Fruit fly (Drosophila melanogaster): ENCODE measurements around the gene VhaM9.7-a.

dm6 chr3L:4236097-4236572 is 26.4 kb upstream of the VhaM9.7-a start, which contains the start of gene ImpL2:
- no peak for TF ChIP-seq Lpt (GFP tag; optimal IDR thresholded peaks at IDR 0.05)
- no peak for TF ChIP-seq Smox (GFP tag; optimal IDR thresholded peaks at IDR 0.05)
- TF ChIP-seq vri (GFP tag; optimal IDR thresholded peaks at IDR 0.05) = no peak
- TF ChIP-seq CG6854 (GFP tag; optimal IDR thresholded peaks at IDR 0.05) = no peak
- TF ChIP-seq CG8119 (GFP tag; IDR thresholded peaks at IDR 0.05) = no peak

Measured in whole organism, prepupa.